Fruit fly (Drosophila melanogaster) whole organism, adult: ENCODE measurements around the gene Rbfox1.

ENCODE experiments used
- CG1620 ChIP-seq: fragments of 200-800 bp; sonication (Bioruptor generic); optimal IDR thresholded peaks from 2 replicates; lab custom pipeline; 2016; ENCODE audit warnings: missing biosample characterization, missing genetic modification characterization
- CG33017 ChIP-seq: fragments of 200-800 bp; sonication (Bioruptor generic); optimal IDR thresholded peaks from 2 replicates; lab custom pipeline; 2018; ENCODE audit warnings: missing biosample characterization, mild to moderate bottlenecking, missing genetic modification characterization, moderate library complexity
- CG7045 ChIP-seq: fragments of 200-800 bp; sonication (Bioruptor generic); optimal IDR thresholded peaks from 2 replicates; lab custom pipeline; 2017; ENCODE audit warnings: missing biosample characterization, mild to moderate bottlenecking, missing genetic modification characterization
- CG7101 ChIP-seq: fragments of 200-800 bp; sonication (Bioruptor generic); optimal IDR thresholded peaks from 2 replicates; lab custom pipeline; 2018; ENCODE audit warnings: missing biosample characterization, mild to moderate bottlenecking, missing genetic modification characterization, moderate library complexity
- Mnt ChIP-seq: fragments of 200-800 bp; sonication (Bioruptor generic); optimal IDR thresholded peaks from 2 replicates; lab custom pipeline; 2016; ENCODE audit warnings: missing biosample characterization, mild to moderate bottlenecking, missing genetic modification characterization
- bab1 ChIP-seq: fragments of 200-800 bp; sonication (Bioruptor generic); optimal IDR thresholded peaks from 3 replicates; lab custom pipeline; 2019; ENCODE audit warnings: missing biosample characterization, mild to moderate bottlenecking, missing genetic modification characterization, moderate library complexity
- cic ChIP-seq: fragments of 200-800 bp; sonication (Bioruptor generic); optimal IDR thresholded peaks from 2 replicates; lab custom pipeline; 2017; ENCODE audit warnings: missing biosample characterization, mild to moderate bottlenecking, missing genetic modification characterization, moderate library complexity
- cnc ChIP-seq, 2 experiments: fragments of >200 bp; optimal IDR thresholded peaks; 2 replicates each; lab custom pipeline; 2017
- kay ChIP-seq: fragments of 200-800 bp; sonication (Bioruptor generic); peaks from one replicate; lab custom pipeline; 2016; ENCODE audit warnings: missing biosample characterization, missing genetic modification characterization, borderline replicate concordance
- ovo ChIP-seq: fragments of 200-800 bp; sonication (Bioruptor generic); optimal IDR thresholded peaks from 2 replicates; lab custom pipeline; 2016; ENCODE audit warnings: missing biosample characterization, missing genetic modification characterization
- pad ChIP-seq: fragments of 200-800 bp; sonication (Bioruptor generic); optimal IDR thresholded peaks from 3 replicates; lab custom pipeline; 2017; ENCODE audit warnings: missing biosample characterization, missing genetic modification characterization, mild to moderate bottlenecking, moderate library complexity, missing genetic modification reagents
- tj ChIP-seq: fragments of 200-800 bp; sonication (Bioruptor generic); optimal IDR thresholded peaks from 3 replicates; lab custom pipeline; 2017; ENCODE audit warnings: missing biosample characterization, mild to moderate bottlenecking, missing genetic modification characterization, moderate library complexity
- toe ChIP-seq: fragments of 200-800 bp; sonication (Bioruptor generic); optimal IDR thresholded peaks from 2 replicates; lab custom pipeline; 2016; ENCODE audit warnings: missing biosample characterization, missing genetic modification characterization

DNA sequence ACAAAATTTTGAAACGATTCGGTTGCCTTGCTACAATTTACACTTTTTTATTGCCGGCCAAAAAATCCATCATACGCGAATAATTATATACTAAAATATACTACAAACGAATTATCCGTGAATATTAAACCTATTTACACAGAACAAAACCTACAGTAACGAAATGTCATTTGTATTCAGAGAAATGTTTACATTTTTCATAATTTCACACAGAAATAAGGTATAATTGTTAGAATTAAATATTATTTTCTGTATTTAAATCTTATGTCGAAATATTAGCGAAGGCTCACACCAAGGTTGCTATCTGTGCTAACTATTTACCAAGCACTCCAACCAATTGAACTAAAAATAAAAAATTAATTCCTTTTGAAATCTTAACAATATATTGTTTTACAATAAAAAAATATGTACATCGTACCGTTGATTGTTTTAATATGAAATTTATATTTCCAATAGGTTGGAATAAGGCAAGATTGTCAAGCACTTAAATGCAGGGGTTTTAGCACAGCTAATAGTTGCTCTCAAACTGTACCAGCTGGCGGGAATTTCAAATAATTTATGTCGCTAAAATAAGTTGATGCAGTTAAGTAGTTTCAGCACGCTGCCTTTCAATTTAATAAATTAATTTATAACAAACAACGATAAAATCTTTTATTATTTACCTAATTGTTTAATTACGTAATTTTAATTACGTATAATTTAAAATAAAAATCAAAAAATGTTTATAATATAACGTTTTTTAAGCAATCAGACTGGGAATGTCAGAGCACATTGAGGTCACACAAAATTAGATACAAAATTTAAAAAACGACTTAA, 18.0 kb upstream of the Rbfox1 start, which contains the start of the genes Gem3 and CG32061:
- TF ChIP-seq ovo (GFP tag; lab: Kevin White, UChicago) (no peak), CG7045 (GFP tag; lab: Kevin White, UChicago) (no peak), CG7101 (no peak), cic (GFP tag; lab: Kevin White, UChicago) (no peak), tj (GFP tag; lab: Kevin White, UChicago) (no peak), CG1620 (GFP tag; lab: Kevin White, UChicago) (no peak), Mnt (GFP tag; lab: Kevin White, UChicago) (no peak), toe (no peak), bab1 (GFP tag; lab: Kevin White, UChicago) (no peak), pad (no peak), CG33017 (tag; lab: Kevin White, UChicago) (no peak), kay (no peak), cnc (optimal IDR thresholded peaks at IDR 0.05; lab: Kevin White, UChicago) (no peak)
